Fruit fly (Drosophila melanogaster) whole organism, prepupa: ENCODE data around the gene TP53INP.

ENCODE experiments used
- Blimp-1 ChIP-seq: fragments of 200-800 bp; sonication (Bioruptor generic); optimal IDR thresholded peaks from 3 replicates; lab custom pipeline; 2017; ENCODE audit warnings: missing biosample characterization, missing genetic modification characterization, mild to moderate bottlenecking, moderate library complexity, missing genetic modification reagents
- CG10631 ChIP-seq: fragments of 200-800 bp; sonication (Bioruptor generic); optimal IDR thresholded peaks from 2 replicates; lab custom pipeline; 2016; ENCODE audit warnings: missing biosample characterization, missing genetic modification characterization
- CG10669 ChIP-seq: fragments of 200-800 bp; sonication (Bioruptor generic); optimal IDR thresholded peaks from 3 replicates; lab custom pipeline; 2018; ENCODE audit warnings: missing biosample characterization, mild to moderate bottlenecking, missing genetic modification characterization, moderate library complexity
- CG11902 ChIP-seq: fragments of 200-800 bp; sonication (Bioruptor generic); optimal IDR thresholded peaks from 3 replicates; lab custom pipeline; 2016; ENCODE audit warnings: missing biosample characterization, missing genetic modification characterization
- CG15336 ChIP-seq: fragments of 200-800 bp; sonication (Bioruptor generic); IDR thresholded peaks from 2 replicates; pipeline ENCODE4 v1.3.6; 2022; ENCODE audit warnings: missing biosample characterization, missing genetic modification characterization
- CG1621 ChIP-seq: fragments of 200-800 bp; sonication (Bioruptor generic); optimal IDR thresholded peaks from 3 replicates; lab custom pipeline; 2018; ENCODE audit warnings: missing biosample characterization, mild to moderate bottlenecking, missing genetic modification characterization
- CG16779 ChIP-seq: fragments of 200-800 bp; sonication (Bioruptor generic); optimal IDR thresholded peaks from 3 replicates; lab custom pipeline; 2017; ENCODE audit warnings: missing biosample characterization, mild to moderate bottlenecking, missing genetic modification characterization
- CG3032 ChIP-seq: fragments of 200-800 bp; optimal IDR thresholded peaks from 2 replicates; lab custom pipeline; 2019; ENCODE audit warnings: missing biosample characterization, mild to moderate bottlenecking, missing genetic modification characterization, moderate library complexity
- CG31627 ChIP-seq: fragments of 200-800 bp; sonication (Bioruptor generic); optimal IDR thresholded peaks from 3 replicates; lab custom pipeline; 2016; ENCODE audit warnings: missing biosample characterization, missing genetic modification characterization
- CG34406 ChIP-seq: fragments of 200-800 bp; sonication (Bioruptor generic); optimal IDR thresholded peaks from 3 replicates; lab custom pipeline; 2016; ENCODE audit warnings: missing biosample characterization, missing genetic modification characterization
- CG3919 ChIP-seq: fragments of 200-800 bp; sonication (Bioruptor generic); optimal IDR thresholded peaks from 3 replicates; lab custom pipeline; 2016; ENCODE audit warnings: missing biosample characterization, missing genetic modification characterization
- CG4318 ChIP-seq: fragments of 200-800 bp; sonication (Bioruptor generic); optimal IDR thresholded peaks from 3 replicates; lab custom pipeline; 2017; ENCODE audit warnings: missing biosample characterization, mild to moderate bottlenecking, missing genetic modification characterization
- CG6163 ChIP-seq: fragments of 200-800 bp; sonication (Bioruptor generic); IDR thresholded peaks from 3 replicates; pipeline ENCODE4 v1.3.6; 2022; ENCODE audit warnings: missing biosample characterization, missing genetic modification characterization
- CG6276 ChIP-seq: fragments of 200-800 bp; sonication (Bioruptor generic); optimal IDR thresholded peaks from 2 replicates; lab custom pipeline; 2017; ENCODE audit warnings: missing biosample characterization, mild to moderate bottlenecking, missing genetic modification characterization
- CG6854 ChIP-seq: fragments of 200-800 bp; sonication (Bioruptor generic); optimal IDR thresholded peaks from 2 replicates; lab custom pipeline; 2017; ENCODE audit warnings: missing biosample characterization, mild to moderate bottlenecking, missing genetic modification characterization
- CG7368 ChIP-seq: fragments of 200-800 bp; sonication (Bioruptor generic); optimal IDR thresholded peaks from 3 replicates; lab custom pipeline; 2016; ENCODE audit warnings: missing biosample characterization, missing genetic modification characterization
- CG8119 ChIP-seq: fragments of 200-800 bp; sonication (Bioruptor generic); IDR thresholded peaks from 3 replicates; pipeline ENCODE4 v1.3.6; 2022; ENCODE audit warnings: missing biosample characterization, missing genetic modification characterization
- CG8319 ChIP-seq: fragments of 200-800 bp; sonication (Bioruptor generic); optimal IDR thresholded peaks from 3 replicates; lab custom pipeline; 2016; ENCODE audit warnings: missing biosample characterization, missing genetic modification characterization
- CG8632 ChIP-seq: fragments of 200-800 bp; sonication (Bioruptor generic); optimal IDR thresholded peaks from 3 replicates; lab custom pipeline; 2016; ENCODE audit warnings: missing biosample characterization, missing genetic modification characterization
- Eip75B ChIP-seq: fragments of 200-800 bp; sonication (Bioruptor generic); optimal IDR thresholded peaks from 3 replicates; lab custom pipeline; 2016; ENCODE audit warnings: missing biosample characterization, missing genetic modification characterization
- Eip78C ChIP-seq: fragments of 200-800 bp; sonication (Bioruptor generic); peaks from one replicate; lab custom pipeline; 2016; ENCODE audit warnings: missing biosample characterization, missing genetic modification characterization
- Ets21C ChIP-seq: fragments of 200-800 bp; sonication (Bioruptor generic); optimal IDR thresholded peaks from 3 replicates; lab custom pipeline; 2016; ENCODE audit warnings: missing biosample characterization, missing genetic modification characterization
- Ets96B ChIP-seq: fragments of 200-800 bp; optimal IDR thresholded peaks from 2 replicates; lab custom pipeline; 2019; ENCODE audit warnings: missing biosample characterization, mild to moderate bottlenecking, missing genetic modification characterization, moderate library complexity
- Gug ChIP-seq: fragments of 200-800 bp; sonication (Bioruptor generic); IDR thresholded peaks from 2 replicates; pipeline ENCODE4 v1.3.6; 2022; ENCODE audit warnings: missing biosample characterization, missing genetic modification characterization
- Hr39 ChIP-seq: fragments of 200-800 bp; sonication (Bioruptor generic); optimal IDR thresholded peaks from 2 replicates; lab custom pipeline; 2016; ENCODE audit warnings: missing biosample characterization, missing genetic modification characterization
- Hr4 ChIP-seq: fragments of 200-800 bp; sonication (Bioruptor generic); optimal IDR thresholded peaks from 3 replicates; lab custom pipeline; 2016; ENCODE audit warnings: missing biosample characterization, missing genetic modification characterization
- Met ChIP-seq: fragments of 200-800 bp; sonication (Bioruptor generic); optimal IDR thresholded peaks from 3 replicates; lab custom pipeline; 2016; ENCODE audit warnings: missing biosample characterization, missing genetic modification characterization
- OdsH ChIP-seq: fragments of 200-800 bp; sonication (Bioruptor generic); optimal IDR thresholded peaks from 3 replicates; lab custom pipeline; 2016; ENCODE audit warnings: missing biosample characterization, missing genetic modification characterization
- Sox102F ChIP-seq: fragments of 200-800 bp; sonication (Bioruptor generic); optimal IDR thresholded peaks from 2 replicates; lab custom pipeline; 2016; ENCODE audit warnings: missing biosample characterization, mild to moderate bottlenecking, missing genetic modification characterization
- Sox14 ChIP-seq: fragments of 200-800 bp; sonication (Bioruptor generic); optimal IDR thresholded peaks from 3 replicates; lab custom pipeline; 2016; ENCODE audit warnings: missing biosample characterization, missing genetic modification characterization
- Sox15 ChIP-seq: fragments of 200-800 bp; sonication (Bioruptor generic); optimal IDR thresholded peaks from 3 replicates; lab custom pipeline; 2016; ENCODE audit warnings: missing biosample characterization, missing genetic modification characterization
- achi ChIP-seq: fragments of 200-800 bp; sonication (Bioruptor generic); optimal IDR thresholded peaks from 3 replicates; lab custom pipeline; 2016; ENCODE audit warnings: missing biosample characterization, missing genetic modification characterization
- acj6 ChIP-seq: fragments of 200-800 bp; sonication (Bioruptor generic); optimal IDR thresholded peaks from 3 replicates; lab custom pipeline; 2016; ENCODE audit warnings: missing biosample characterization, missing genetic modification characterization
- dac ChIP-seq: fragments of 200-800 bp; sonication (Bioruptor generic); optimal IDR thresholded peaks from 2 replicates; lab custom pipeline; 2017; ENCODE audit warnings: missing biosample characterization, mild to moderate bottlenecking, missing genetic modification characterization
- dsx ChIP-seq: fragments of 200-800 bp; optimal IDR thresholded peaks from 3 replicates; lab custom pipeline; 2019; ENCODE audit warnings: missing biosample characterization, mild to moderate bottlenecking, missing genetic modification characterization, moderate library complexity; ENCODE audit not compliant: poor library complexity, severe bottlenecking
- eg ChIP-seq: fragments of 200-800 bp; sonication (Bioruptor generic); IDR thresholded peaks from 3 replicates; pipeline ENCODE4 v1.3.6; 2022; ENCODE audit warnings: missing biosample characterization, missing genetic modification characterization
- esn ChIP-seq: fragments of 200-800 bp; sonication (Bioruptor generic); optimal IDR thresholded peaks from 2 replicates; lab custom pipeline; 2016; ENCODE audit warnings: missing biosample characterization, mild to moderate bottlenecking, missing genetic modification characterization, moderate library complexity
- fd59A ChIP-seq: fragments of 200-800 bp; sonication (Bioruptor generic); optimal IDR thresholded peaks from 2 replicates; lab custom pipeline; 2017; ENCODE audit warnings: missing biosample characterization, mild to moderate bottlenecking, missing genetic modification characterization, missing genetic modification reagents
- fd85E ChIP-seq: fragments of 200-800 bp; sonication (Bioruptor generic); optimal IDR thresholded peaks from 3 replicates; lab custom pipeline; 2016; ENCODE audit warnings: missing biosample characterization, missing genetic modification characterization
- fkh ChIP-seq: fragments of 200-800 bp; sonication (Bioruptor generic); optimal IDR thresholded peaks from 3 replicates; lab custom pipeline; 2017; ENCODE audit warnings: missing biosample characterization, mild to moderate bottlenecking, missing genetic modification characterization, moderate library complexity
- lz ChIP-seq: fragments of 200-800 bp; sonication (Bioruptor generic); optimal IDR thresholded peaks from 3 replicates; lab custom pipeline; 2016; ENCODE audit warnings: missing biosample characterization, missing genetic modification characterization
- net ChIP-seq: fragments of 200-800 bp; sonication (Bioruptor generic); optimal IDR thresholded peaks from 3 replicates; lab custom pipeline; 2016; ENCODE audit warnings: missing biosample characterization, missing genetic modification characterization
- pdm3 ChIP-seq: fragments of 200-800 bp; sonication (Bioruptor generic); optimal IDR thresholded peaks from 3 replicates; lab custom pipeline; 2016; ENCODE audit warnings: missing biosample characterization, missing genetic modification characterization
- salr ChIP-seq, 2 experiments: fragments of 200-800 bp; sonication (Bioruptor generic); optimal IDR thresholded peaks; 3 replicates each; lab custom pipeline; 2016 to 2018; ENCODE audit warnings: missing biosample characterization in 2 of 2, missing genetic modification characterization in 2 of 2, mild to moderate bottlenecking in 1 of 2
- spab ChIP-seq: fragments of 200-800 bp; sonication (Bioruptor generic); optimal IDR thresholded peaks from 2 replicates; lab custom pipeline; 2017; ENCODE audit warnings: missing biosample characterization, mild to moderate bottlenecking, missing genetic modification characterization, missing genetic modification reagents
- topi ChIP-seq: fragments of 200-800 bp; sonication (Bioruptor generic); optimal IDR thresholded peaks from 3 replicates; lab custom pipeline; 2016; ENCODE audit warnings: missing biosample characterization, missing genetic modification characterization
- vri ChIP-seq: fragments of 200-800 bp; sonication (Bioruptor generic); optimal IDR thresholded peaks from 3 replicates; lab custom pipeline; 2016; ENCODE audit warnings: missing biosample characterization, mild to moderate bottlenecking, missing genetic modification characterization

The TP53INP gene

DNA sequence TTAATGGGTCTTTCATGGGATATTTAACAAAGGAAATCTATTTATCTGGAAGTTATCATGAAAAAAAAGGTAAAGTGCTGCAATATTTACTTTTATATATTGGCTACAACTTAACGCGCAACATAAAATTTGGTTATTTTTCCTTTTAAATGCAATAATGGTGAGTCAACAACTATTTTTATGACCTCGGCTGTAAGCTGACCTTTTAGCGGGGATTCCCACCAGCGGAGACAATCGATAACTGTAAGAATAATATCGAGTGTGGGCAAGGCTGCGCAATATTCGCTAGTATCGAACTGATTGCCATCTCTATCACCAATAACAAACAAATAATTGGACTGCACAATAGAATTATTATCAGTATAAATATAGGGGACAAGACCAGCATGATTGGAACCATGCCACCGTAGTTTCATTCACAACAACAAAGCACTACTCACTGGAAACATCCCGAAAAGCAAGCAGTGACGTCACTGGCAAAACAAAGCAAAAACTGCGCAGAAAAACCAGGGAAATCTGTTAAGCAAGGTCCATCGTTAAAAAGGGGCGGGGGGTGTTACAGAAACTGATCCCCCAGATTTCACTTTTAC is 3.5 kb upstream of the TP53INP start, which contains the start of gene Syx17 (continued):
- peak; percentile 28 for TF ChIP-seq CG3032 (tag; lab: Kevin White, UChicago)
- TF ChIP-seq CG6163 (GFP tag; lab: Robert Waterston, UW): peak; percentile 72; the same call in 2 of the 3 replicates
- no peak for TF ChIP-seq fd85E (GFP tag; lab: Kevin White, UChicago)
- peak; percentile 57 for TF ChIP-seq CG6276
- TF ChIP-seq Gug (GFP tag; lab: Robert Waterston, UW): no peak
- TF ChIP-seq CG15336 (GFP tag; lab: Robert Waterston, UW): peak; percentile 67
- peak; percentile 77 for TF ChIP-seq eg (GFP tag; lab: Robert Waterston, UW)
- peak; percentile 33 for TF ChIP-seq CG1621
- TF ChIP-seq topi (GFP tag; lab: Kevin White, UChicago): peak; percentile 41

DNA sequence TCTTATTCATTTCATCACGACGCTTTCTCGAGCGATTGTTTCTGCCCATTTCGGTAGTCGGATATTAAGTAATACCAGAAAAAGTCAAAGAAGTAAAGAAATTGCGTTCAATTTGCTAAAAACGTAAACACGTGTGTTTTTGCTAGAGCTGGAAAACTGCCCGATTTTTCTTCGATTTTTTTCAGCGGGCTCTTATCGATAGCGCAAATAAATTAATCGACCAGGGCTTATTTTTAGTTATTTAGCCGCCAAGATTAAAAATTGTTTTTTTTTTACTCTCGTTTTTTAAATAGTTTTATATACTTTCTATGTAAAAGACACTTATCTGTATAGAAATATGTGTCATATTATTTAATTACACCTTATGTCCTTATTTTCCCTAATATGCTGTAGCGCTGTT is 821 bp upstream of the TP53INP start, which contains the start of gene CG15019:
Gene CG15019, minus strand, starts transcription at position 138 of the 400 bp plus-strand sequence.
- no peak for TF ChIP-seq fkh (GFP tag; lab: Kevin White, UChicago)
- no peak for TF ChIP-seq CG6276
- no peak for TF ChIP-seq CG8319 (GFP tag; lab: Kevin White, UChicago)
- TF ChIP-seq Hr39: no peak
- TF ChIP-seq CG16779 (tag; lab: Kevin White, UChicago): no peak
- no peak for TF ChIP-seq Eip78C
- no peak for TF ChIP-seq CG4318

DNA sequence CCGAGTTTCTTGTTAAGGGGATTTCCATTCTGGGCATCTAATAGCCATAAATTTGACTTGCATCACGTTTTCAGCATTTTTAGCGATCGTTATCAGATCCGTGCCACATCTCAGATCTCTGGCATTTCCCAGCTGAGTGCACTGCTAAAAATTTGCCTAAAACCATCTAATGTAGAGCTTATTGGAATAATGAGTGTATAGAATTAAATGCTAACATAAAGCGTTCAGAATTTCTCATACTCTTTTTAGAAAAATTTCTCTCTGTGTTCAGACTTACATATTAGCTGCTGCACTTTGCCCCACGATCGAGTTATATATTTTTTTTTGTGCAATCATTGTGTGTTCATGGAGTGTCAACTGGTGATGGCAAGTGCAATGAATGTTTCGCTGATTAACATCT is 1.0 kb downstream of the TP53INP start:
- TF ChIP-seq CG8119: peak; percentile 68
- TF ChIP-seq CG31627 (GFP tag; lab: Kevin White, UChicago): peak; percentile 24
- peak; percentile 77 for TF ChIP-seq CG6163 (GFP tag; lab: Robert Waterston, UW)
- peak; percentile 44 for TF ChIP-seq lz (GFP tag; lab: Kevin White, UChicago)
- peak; percentile 0 for TF ChIP-seq dsx (GFP tag; lab: Kevin White, UChicago)
- no peak for TF ChIP-seq CG6854
- peak; percentile 7 for TF ChIP-seq Ets21C (GFP tag; lab: Kevin White, UChicago)
- no peak for TF ChIP-seq CG7368
- peak; percentile 47 for TF ChIP-seq Eip75B (GFP tag; lab: Kevin White, UChicago)
- peak in 1 of 2 experiments; percentile 67 for TF ChIP-seq salr (GFP tag; optimal IDR thresholded peaks at IDR 0.05; lab: Kevin White, UChicago)
- TF ChIP-seq Sox15 (GFP tag; lab: Kevin White, UChicago): no peak
- peak; percentile 76 for TF ChIP-seq Hr4 (GFP tag; lab: Kevin White, UChicago)
- peak; percentile 60 for TF ChIP-seq achi (GFP tag; lab: Kevin White, UChicago)
- TF ChIP-seq topi (GFP tag; lab: Kevin White, UChicago): peak; percentile 40
- peak; percentile 22 for TF ChIP-seq Sox14 (GFP tag; lab: Kevin White, UChicago)
- TF ChIP-seq CG3919: peak; percentile 62
- TF ChIP-seq CG10669 (GFP tag; lab: Kevin White, UChicago): peak; percentile 25
- peak; percentile 57; the same call in 1 of the 2 replicates for TF ChIP-seq Gug (GFP tag; lab: Robert Waterston, UW)
- TF ChIP-seq pdm3: peak; percentile 65
- no peak for TF ChIP-seq Sox102F (GFP tag; lab: Kevin White, UChicago)
- TF ChIP-seq CG6276: peak; percentile 42
- peak; percentile 54 for TF ChIP-seq acj6 (GFP tag; lab: Kevin White, UChicago)
- peak; percentile 62 for TF ChIP-seq net
- peak; percentile 24 for TF ChIP-seq dac (GFP tag; lab: Kevin White, UChicago)
- peak; percentile 36 for TF ChIP-seq esn (GFP tag; lab: Kevin White, UChicago)
- TF ChIP-seq fkh (GFP tag; lab: Kevin White, UChicago): no peak
- TF ChIP-seq spab: no peak
- peak; percentile 64 for TF ChIP-seq Met (GFP tag; lab: Kevin White, UChicago)
- no peak for TF ChIP-seq CG11902
- TF ChIP-seq Ets96B (tag; lab: Kevin White, UChicago): peak; percentile 35
- peak; percentile 74 for TF ChIP-seq OdsH (GFP tag; lab: Kevin White, UChicago)
- peak; percentile 60 for TF ChIP-seq CG10631 (GFP tag; lab: Kevin White, UChicago)
- no peak for TF ChIP-seq vri (GFP tag; lab: Kevin White, UChicago)
- peak; percentile 39 for TF ChIP-seq CG4318
- peak; percentile 13 for TF ChIP-seq CG34406
- TF ChIP-seq fd59A (GFP tag; lab: Kevin White, UChicago): peak; percentile 22
- TF ChIP-seq Blimp-1 (GFP tag; lab: Kevin White, UChicago): no peak
- peak; percentile 35 for TF ChIP-seq CG8632 (GFP tag; lab: Kevin White, UChicago)
